Worm (Caenorhabditis elegans) whole organism, midembryonic: ENCODE measurements around the gene M03E7.2.
"Not testable (repeated sequence)": the region's sequence is repeated elsewhere in the genome, so short reads cannot be mapped to it uniquely, and the experiment has no call there.

Experiments used
- T22C8.4 ChIP-seq: fragments of 200-800 bp; sonication (Bioruptor generic); IDR thresholded peaks from 2 replicates; pipeline ENCODE4 v1.3.6; 2022; ENCODE audit warnings: missing genetic modification characterization, missing compliant biosample characterization
- cog-1 ChIP-seq: sonication (generic microtip); optimal IDR thresholded peaks from 2 replicates; lab custom pipeline; 2016; ENCODE audit warnings: missing genetic modification characterization, missing compliant biosample characterization
- flt-1 ChIP-seq: fragments of 200-800 bp; sonication (Bioruptor generic); IDR thresholded peaks from 2 replicates; pipeline ENCODE4 v1.3.6; 2022; ENCODE audit warnings: missing genetic modification characterization, missing compliant biosample characterization
- klf-2 ChIP-seq: fragments of 200-800 bp; sonication (Bioruptor generic); conservative IDR thresholded peaks from 2 replicates; pipeline ENCODE4 v1.3.6; 2022; ENCODE audit warnings: missing genetic modification reagents, missing genetic modification characterization, missing compliant biosample characterization
- med-1 ChIP-seq: sonication (generic microtip); optimal IDR thresholded peaks from 2 replicates; lab custom pipeline; 2017; ENCODE audit warnings: missing genetic modification characterization, mild to moderate bottlenecking, missing compliant biosample characterization, antibody characterized with exemption, missing genetic modification reagents; ENCODE audit not compliant: insufficient read depth
- ref-1 ChIP-seq: fragments of 200-800 bp; sonication (Bioruptor generic); conservative IDR thresholded peaks from 2 replicates; pipeline ENCODE4 v1.3.6; 2022; ENCODE audit warnings: missing genetic modification reagents, missing genetic modification characterization, missing compliant biosample characterization
- tab-1 ChIP-seq: fragments of 200-800 bp; sonication (Bioruptor generic); IDR thresholded peaks from 2 replicates; pipeline ENCODE4 v1.3.6; 2022; ENCODE audit warnings: missing genetic modification characterization, missing compliant biosample characterization
- ztf-23 ChIP-seq: fragments of 200-800 bp; sonication (Bioruptor generic); IDR thresholded peaks from 2 replicates; pipeline ENCODE4 v1.3.6; 2022; ENCODE audit warnings: missing genetic modification reagents, missing genetic modification characterization, missing compliant biosample characterization
- ztf-29 ChIP-seq: fragments of 200-800 bp; sonication (Bioruptor generic); IDR thresholded peaks from 2 replicates; pipeline ENCODE4 v1.3.6; 2022; ENCODE audit warnings: missing genetic modification reagents, missing genetic modification characterization, missing compliant biosample characterization

The M03E7.2 gene

ce11 chrV:5644171-5644570 is 26.8 kb downstream of the M03E7.2 start, which contains the start of gene srx-117:
srx-117 (plus strand) TSS chrV:5644471.
- TF ChIP-seq tab-1 (GFP tag; lab: Robert Waterston, UW): no peak
- TF ChIP-seq ztf-29: no peak
- TF ChIP-seq ref-1 (GFP tag; lab: Robert Waterston, UW): no peak
- no peak for TF ChIP-seq klf-2 (GFP tag; lab: Robert Waterston, UW)
- TF ChIP-seq flt-1 (GFP tag; lab: Robert Waterston, UW): no peak
- TF ChIP-seq T22C8.4 (GFP tag; lab: Robert Waterston, UW): no peak
- TF ChIP-seq ztf-23 (GFP tag; lab: Robert Waterston, UW): no peak
- no peak for TF ChIP-seq cog-1
- no peak for TF ChIP-seq med-1 (GFP tag; lab: Kevin White, UChicago)

ce11 chrV:5647359-5647758 is 30.0 kb downstream of the M03E7.2 start, which contains the start of gene C14C11.4:
C14C11.4 (plus strand) TSS chrV:5647610.
- TF ChIP-seq klf-2 (GFP tag; lab: Robert Waterston, UW) (no peak), tab-1 (GFP tag; lab: Robert Waterston, UW) (no peak), ztf-29 (no peak), med-1 (GFP tag; lab: Kevin White, UChicago) (no peak), T22C8.4 (GFP tag; lab: Robert Waterston, UW) (no peak), cog-1 (no peak), ref-1 (GFP tag; lab: Robert Waterston, UW) (no peak), flt-1 (GFP tag; lab: Robert Waterston, UW) (no peak)

- no peak for TF ChIP-seq med-1 (GFP tag; lab: Kevin White, UChicago)
- no peak for TF ChIP-seq ref-1 (GFP tag; lab: Robert Waterston, UW)
- TF ChIP-seq cog-1: no peak
- TF ChIP-seq ztf-29: no peak
- no peak for TF ChIP-seq flt-1 (GFP tag; lab: Robert Waterston, UW)
- no peak for TF ChIP-seq ztf-23 (GFP tag; lab: Robert Waterston, UW)
- TF ChIP-seq klf-2 (GFP tag; lab: Robert Waterston, UW): no peak
- no peak for TF ChIP-seq tab-1 (GFP tag; lab: Robert Waterston, UW)
- no peak for TF ChIP-seq T22C8.4 (GFP tag; lab: Robert Waterston, UW)
These were observed 34.5 kb downstream of the M03E7.2 start for ce11 chrV:5651905-5652304.

- TF ChIP-seq flt-1 (GFP tag; lab: Robert Waterston, UW) (no peak), klf-2 (GFP tag; lab: Robert Waterston, UW) (no peak), tab-1 (GFP tag; lab: Robert Waterston, UW) (no peak), med-1 (GFP tag; lab: Kevin White, UChicago) (no peak), ztf-23 (GFP tag; lab: Robert Waterston, UW) (no peak), T22C8.4 (GFP tag; lab: Robert Waterston, UW) (no peak)
These were observed 36.6 kb downstream of the M03E7.2 start, which contains the start of gene hex-2 for ce11 chrV:5653990-5654499. hex-2 (plus strand) TSS chrV:5654449.

- TF ChIP-seq ref-1 (GFP tag; lab: Robert Waterston, UW) (no peak), flt-1 (GFP tag; lab: Robert Waterston, UW) (no peak), ztf-23 (GFP tag; lab: Robert Waterston, UW) (no peak), ztf-29 (no peak), med-1 (GFP tag; lab: Kevin White, UChicago) (no peak), cog-1 (no peak), klf-2 (GFP tag; lab: Robert Waterston, UW) (no peak), tab-1 (GFP tag; lab: Robert Waterston, UW) (no peak), T22C8.4 (GFP tag; lab: Robert Waterston, UW) (no peak)
These were observed 43.3 kb downstream of the M03E7.2 start, which contains the start of the genes mut-14 and C14C11.2 for ce11 chrV:5660604-5661209. mut-14 (minus strand) TSS chrV:5660704. C14C11.2 (plus strand) TSS chrV:5661159.

- TF ChIP-seq flt-1, ztf-23, T22C8.4 (GFP tag; lab: Robert Waterston, UW): not testable (repeated sequence)
These were observed 45.9 kb downstream of the M03E7.2 start, which contains the start of gene C14C11.1 for ce11 chrV:5663317-5663716. C14C11.1 (plus strand) TSS chrV:5663617.

- TF ChIP-seq ref-1 (GFP tag; lab: Robert Waterston, UW): no peak
- no peak for TF ChIP-seq cog-1
- no peak for TF ChIP-seq T22C8.4 (GFP tag; lab: Robert Waterston, UW)
- TF ChIP-seq flt-1 (GFP tag; lab: Robert Waterston, UW): no peak
- TF ChIP-seq ztf-29: no peak
- no peak for TF ChIP-seq med-1 (GFP tag; lab: Kevin White, UChicago)
These were observed 48.8 kb downstream of the M03E7.2 start, which contains the start of gene C14C11.7 for ce11 chrV:5666036-5666729. C14C11.7 (minus strand) TSS chrV:5666086.

ce11 chrV:5667337-5667736 is 49.9 kb downstream of the M03E7.2 start:
- TF ChIP-seq cog-1 (no peak), ztf-23 (GFP tag; lab: Robert Waterston, UW) (no peak), med-1 (GFP tag; lab: Kevin White, UChicago) (no peak), flt-1 (GFP tag; lab: Robert Waterston, UW) (peak; percentile 42; the same call in 1 of the 2 replicates)
